Fruit fly (Drosophila melanogaster): ENCODE results near the gene Coq4.
A peak's percentile ranks its signal among the peaks of the same experiment; 100 is the strongest.

Coq4 gene

dm6 chr3L:17430957-17431585 is 2.4 kb downstream of the Coq4 start (continued):
- TF ChIP-seq CG1832 (GFP tag; optimal IDR thresholded peaks at IDR 0.05) (no peak), cwo (GFP tag; optimal IDR thresholded peaks at IDR 0.05) (peak; percentile 79), stc (GFP tag; IDR thresholded peaks at IDR 0.05) (no peak), lab (GFP tag; optimal IDR thresholded peaks at IDR 0.05) (peak; percentile 40), fd3F (GFP tag; optimal IDR thresholded peaks at IDR 0.05) (no peak), Rfx (GFP tag; IDR thresholded peaks at IDR 0.05) (peak; percentile 33; the same call in 1 of the 2 replicates), CG12071 (GFP tag; optimal IDR thresholded peaks at IDR 0.05) (no peak), BEAF-32 (GFP tag; optimal IDR thresholded peaks at IDR 0.05) (no peak), CG2199 (GFP tag; IDR thresholded peaks at IDR 0.05) (no peak), Meics (GFP tag; optimal IDR thresholded peaks at IDR 0.05) (peak; percentile 20), fru (optimal IDR thresholded peaks at IDR 0.05) (no peak), sens (GFP tag) (peak; percentile 79), Dp (GFP tag; optimal IDR thresholded peaks at IDR 0.05) (no peak), gem (tag; optimal IDR thresholded peaks at IDR 0.05) (peak; percentile 34), prd (optimal IDR thresholded peaks at IDR 0.05) (no peak), prd (GFP tag; IDR thresholded peaks at IDR 0.05) (no peak), CG2875 (GFP tag; optimal IDR thresholded peaks at IDR 0.05) (no peak), D19A (tag; optimal IDR thresholded peaks at IDR 0.05) (peak; percentile 65), CG6689 (GFP tag; IDR thresholded peaks at IDR 0.05) (no peak), CG17802 (tag; optimal IDR thresholded peaks at IDR 0.05) (no peak), phol (tag; optimal IDR thresholded peaks at IDR 0.05) (peak; percentile 5), Six4 (GFP tag; optimal IDR thresholded peaks at IDR 0.05) (no peak), CG10147 (GFP tag; optimal IDR thresholded peaks at IDR 0.05) (peak; percentile 22), CG6654 (GFP tag; optimal IDR thresholded peaks at IDR 0.05) (no peak), Fer3 (tag; optimal IDR thresholded peaks at IDR 0.05) (peak; percentile 26), CG2120 (GFP tag; optimal IDR thresholded peaks at IDR 0.05) (peak; percentile 27), lilli (GFP tag; optimal IDR thresholded peaks at IDR 0.05) (peak; percentile 14), CG7839 (tag; optimal IDR thresholded peaks at IDR 0.05) (peak; percentile 21), CHES-1-like (GFP tag; optimal IDR thresholded peaks at IDR 0.05) (peak; percentile 12), crp (GFP tag; optimal IDR thresholded peaks at IDR 0.05) (no peak), seq (GFP tag; IDR thresholded peaks at IDR 0.05) (peak; percentile 24; the same call in 1 of the 2 replicates), exex (tag; optimal IDR thresholded peaks at IDR 0.05) (peak; percentile 90), MBD-R2 (GFP tag; IDR thresholded peaks at IDR 0.05) (no peak), CG12659 (GFP tag; optimal IDR thresholded peaks at IDR 0.05) (no peak), nom (GFP tag; optimal IDR thresholded peaks at IDR 0.05) (no peak), wdn (GFP tag; IDR thresholded peaks at IDR 0.05) (no peak), row (GFP tag; IDR thresholded peaks at IDR 0.05) (peak; percentile 35; the same call in 1 of the 3 replicates), Dbx (GFP tag; IDR thresholded peaks at IDR 0.05) (0 out of 3 replicates have a peak, but pooled peaks have one; percentile 31), CG11504 (tag; optimal IDR thresholded peaks at IDR 0.05) (peak; percentile 15), gcm (GFP tag; optimal IDR thresholded peaks at IDR 0.05) (no peak), run (tag; optimal IDR thresholded peaks at IDR 0.05) (no peak), dpn (GFP tag; optimal IDR thresholded peaks at IDR 0.05) (peak in 1 of 2 experiments; percentile 21), sug (tag; optimal IDR thresholded peaks at IDR 0.05) (peak; percentile 60), Med (GFP tag) (peak; percentile 69), Bdp1 (GFP tag; optimal IDR thresholded peaks at IDR 0.05) (no peak), CG10462 (GFP tag; optimal IDR thresholded peaks at IDR 0.05) (no peak), CG4730 (GFP tag; IDR thresholded peaks at IDR 0.05) (no peak)
